Worm (Caenorhabditis elegans) whole organism, L1 larva: Measurements from ENCODE around the gene K09A9.8.

ENCODE experiments used
- C04F5.9 ChIP-seq: sonication (generic microtip); optimal IDR thresholded peaks from 2 replicates; lab custom pipeline; 2016; ENCODE audit warnings: missing genetic modification characterization, missing compliant biosample characterization
- C34B4.2 ChIP-seq: sonication (generic microtip); optimal IDR thresholded peaks from 2 replicates; lab custom pipeline; 2017; ENCODE audit warnings: mild to moderate bottlenecking, missing genetic modification characterization, missing compliant biosample characterization
- Y116A8C.19 ChIP-seq: sonication (generic microtip); optimal IDR thresholded peaks from 2 replicates; lab custom pipeline; 2016; ENCODE audit warnings: missing compliant biosample characterization, missing genetic modification characterization, borderline replicate concordance
- ama-1 ChIP-seq: fragments of 150-350 bp; optimal IDR thresholded peaks from 2 replicates; lab custom pipeline; 2014
- blmp-1 ChIP-seq: fragments of 150-350 bp; optimal IDR thresholded peaks from 2 replicates; lab custom pipeline; 2014; ENCODE audit warnings: missing biosample characterization, missing genetic modification characterization
- ceh-88 ChIP-seq: fragments of 200-800 bp; sonication (Bioruptor generic); IDR thresholded peaks from 2 replicates; pipeline ENCODE4 v1.3.6; 2022; ENCODE audit warnings: missing genetic modification characterization, missing compliant biosample characterization
- ces-1 ChIP-seq: fragments of 150-350 bp; optimal IDR thresholded peaks from 2 replicates; lab custom pipeline; 2014; ENCODE audit warnings: missing biosample characterization, missing genetic modification reagents, missing genetic modification characterization
- efl-1 ChIP-seq, 4 experiments: fragments of 150-350 bp; optimal IDR thresholded peaks in 3 of 4; peaks in 1 of 4; 1 replicate in 1 of 4; 2 replicates in 3 of 4; lab custom pipeline; 2014; ENCODE audit warnings: missing biosample characterization in 2 of 4, missing genetic modification characterization in 2 of 4, missing genetic modification reagents in 2 of 4
- efl-3 ChIP-seq: fragments of 200-800 bp; sonication (Bioruptor generic); optimal IDR thresholded peaks from 2 replicates; lab custom pipeline; 2018; ENCODE audit warnings: mild to moderate bottlenecking, missing genetic modification characterization, missing compliant biosample characterization
- elt-2 ChIP-seq: sonication (generic microtip); optimal IDR thresholded peaks from 2 replicates; lab custom pipeline; 2016; ENCODE audit warnings: missing genetic modification characterization, mild to moderate bottlenecking, inconsistent platforms, missing compliant biosample characterization, missing genetic modification reagents
- elt-3 ChIP-seq, 6 experiments: fragments of 150-350 bp in 1 of 6; sonication (generic microtip); optimal IDR thresholded peaks; 2 replicates each; lab custom pipeline; 2017 to 2018; ENCODE audit warnings: missing biosample characterization in 6 of 6, missing genetic modification characterization in 6 of 6, inconsistent platforms in 1 of 6
- ets-5 ChIP-seq: fragments of 200-800 bp; sonication (Bioruptor generic); IDR thresholded peaks from 2 replicates; pipeline ENCODE4 v1.3.6; 2022; ENCODE audit warnings: missing genetic modification characterization, missing compliant biosample characterization
- fkh-4 ChIP-seq: sonication (generic microtip); optimal IDR thresholded peaks from 2 replicates; lab custom pipeline; 2016; ENCODE audit warnings: missing compliant biosample characterization, missing genetic modification characterization, borderline replicate concordance
- fkh-8 ChIP-seq: sonication (generic microtip); optimal IDR thresholded peaks from 2 replicates; lab custom pipeline; 2016; ENCODE audit warnings: mild to moderate bottlenecking, missing genetic modification characterization, missing compliant biosample characterization
- grh-1 ChIP-seq: fragments of 200-800 bp; sonication (Bioruptor generic); IDR thresholded peaks from 2 replicates; pipeline ENCODE4 v1.3.6; 2022; ENCODE audit warnings: missing genetic modification reagents, missing genetic modification characterization, missing compliant biosample characterization
- hpl-2 ChIP-seq: fragments of 150-350 bp; optimal IDR thresholded peaks from 2 replicates; lab custom pipeline; 2014; ENCODE audit warnings: missing biosample characterization, missing genetic modification reagents, missing genetic modification characterization
- irx-1 ChIP-seq: sonication (generic microtip); optimal IDR thresholded peaks from 2 replicates; lab custom pipeline; 2016; ENCODE audit warnings: missing genetic modification characterization, missing compliant biosample characterization
- isw-1 ChIP-seq: fragments of 200-800 bp; sonication (Bioruptor generic); IDR thresholded peaks from 2 replicates; pipeline ENCODE4 v1.3.6; 2022; ENCODE audit warnings: missing genetic modification characterization, missing compliant biosample characterization
- lin-13 ChIP-seq: fragments of 150-350 bp; optimal IDR thresholded peaks from 2 replicates; lab custom pipeline; 2014; ENCODE audit warnings: missing biosample characterization, missing genetic modification reagents, missing genetic modification characterization
- lin-14 ChIP-seq: fragments of 200-800 bp; sonication (Bioruptor generic); optimal IDR thresholded peaks from 2 replicates; lab custom pipeline; 2018; ENCODE audit warnings: mild to moderate bottlenecking, missing genetic modification characterization, moderate library complexity, missing compliant biosample characterization
- lin-35 ChIP-seq, 2 experiments: fragments of 150-350 bp; optimal IDR thresholded peaks; 2 replicates each; lab custom pipeline; 2014; ENCODE audit warnings: missing biosample characterization in 2 of 2, missing genetic modification characterization in 2 of 2, missing genetic modification reagents in 2 of 2
- lin-39 ChIP-seq: fragments of 150-350 bp; optimal IDR thresholded peaks from 2 replicates; lab custom pipeline; 2014; ENCODE audit warnings: missing biosample characterization, missing genetic modification reagents, missing genetic modification characterization
- lir-3 ChIP-seq: sonication (generic microtip); optimal IDR thresholded peaks from 2 replicates; lab custom pipeline; 2016; ENCODE audit warnings: mild to moderate bottlenecking, missing genetic modification characterization, moderate library complexity, missing compliant biosample characterization; ENCODE audit not compliant: poor library complexity
- lsy-2 ChIP-seq, 2 experiments: fragments of 150-350 bp; optimal IDR thresholded peaks; 2 replicates each; lab custom pipeline; 2014; ENCODE audit warnings: missing biosample characterization in 2 of 2, missing genetic modification characterization in 2 of 2
- mab-9 ChIP-seq: fragments of 200-800 bp; sonication (Bioruptor generic); IDR thresholded peaks from 2 replicates; pipeline ENCODE4 v1.3.6; 2022; ENCODE audit warnings: missing genetic modification reagents, missing genetic modification characterization, missing compliant biosample characterization
- mep-1 ChIP-seq: fragments of 150-350 bp; optimal IDR thresholded peaks from 2 replicates; lab custom pipeline; 2014; ENCODE audit warnings: missing biosample characterization, missing genetic modification characterization
- nhr-12 ChIP-seq: sonication (generic microtip); optimal IDR thresholded peaks from 2 replicates; lab custom pipeline; 2017; ENCODE audit warnings: missing biosample characterization, missing genetic modification characterization
- nhr-20 ChIP-seq: sonication (generic microtip); optimal IDR thresholded peaks from 2 replicates; lab custom pipeline; 2016; ENCODE audit warnings: mild to moderate bottlenecking, missing genetic modification characterization, missing compliant biosample characterization
- nhr-237 ChIP-seq: fragments of 150-350 bp; optimal IDR thresholded peaks from 2 replicates; lab custom pipeline; 2014; ENCODE audit warnings: missing biosample characterization, missing genetic modification characterization
- nhr-47 ChIP-seq: sonication (generic microtip); optimal IDR thresholded peaks from 2 replicates; lab custom pipeline; 2016; ENCODE audit warnings: mild to moderate bottlenecking, missing genetic modification characterization, moderate library complexity, missing compliant biosample characterization
- nhr-76 ChIP-seq: sonication (generic microtip); optimal IDR thresholded peaks from 2 replicates; lab custom pipeline; 2017; ENCODE audit warnings: missing biosample characterization, missing genetic modification characterization
- nhr-85 ChIP-seq: sonication (generic microtip); peaks from one replicate; lab custom pipeline; 2016; ENCODE audit warnings: missing genetic modification characterization, inconsistent platforms, missing compliant biosample characterization
- nhr-90 ChIP-seq: sonication (generic microtip); optimal IDR thresholded peaks from 2 replicates; lab custom pipeline; 2016; ENCODE audit warnings: mild to moderate bottlenecking, missing genetic modification characterization, missing compliant biosample characterization; ENCODE audit not compliant: poor library complexity
- pax-3 ChIP-seq: fragments of 200-800 bp; sonication (Bioruptor generic); optimal IDR thresholded peaks from 2 replicates; lab custom pipeline; 2018; ENCODE audit warnings: mild to moderate bottlenecking, missing genetic modification characterization, moderate library complexity, missing compliant biosample characterization
- pqm-1 ChIP-seq: sonication (generic microtip); optimal IDR thresholded peaks from 3 replicates; lab custom pipeline; 2017; ENCODE audit warnings: missing biosample characterization, missing genetic modification characterization
- snu-23 ChIP-seq: sonication (generic microtip); optimal IDR thresholded peaks from 2 replicates; lab custom pipeline; 2016; ENCODE audit warnings: missing genetic modification characterization, missing compliant biosample characterization
- sptf-1 ChIP-seq: fragments of 150-350 bp; optimal IDR thresholded peaks from 2 replicates; lab custom pipeline; 2014; ENCODE audit warnings: missing biosample characterization, missing genetic modification characterization
- swsn-7 ChIP-seq: sonication (generic microtip); optimal IDR thresholded peaks from 2 replicates; lab custom pipeline; 2016; ENCODE audit warnings: missing genetic modification characterization, missing compliant biosample characterization
- tbx-2 ChIP-seq: sonication (generic microtip); optimal IDR thresholded peaks from 2 replicates; lab custom pipeline; 2016; ENCODE audit warnings: missing genetic modification characterization, missing compliant biosample characterization
- tlp-1 ChIP-seq: fragments of 150-350 bp; optimal IDR thresholded peaks from 2 replicates; lab custom pipeline; 2014; ENCODE audit warnings: missing biosample characterization, missing genetic modification characterization
- unc-30 ChIP-seq: sonication (generic microtip); optimal IDR thresholded peaks from 2 replicates; lab custom pipeline; 2017; ENCODE audit warnings: missing biosample characterization, missing genetic modification characterization
- xbp-1 ChIP-seq: sonication (generic microtip); optimal IDR thresholded peaks from 2 replicates; lab custom pipeline; 2016; ENCODE audit warnings: missing genetic modification characterization, missing compliant biosample characterization
- zip-4 ChIP-seq: fragments of 200-800 bp; sonication (Bioruptor generic); optimal IDR thresholded peaks from 2 replicates; lab custom pipeline; 2018; ENCODE audit warnings: mild to moderate bottlenecking, missing genetic modification characterization, moderate library complexity, missing compliant biosample characterization
- ztf-11 ChIP-seq, 2 experiments: sonication (generic microtip); optimal IDR thresholded peaks; 2 replicates each; lab custom pipeline; 2016 to 2017; ENCODE audit warnings: missing genetic modification characterization in 2 of 2, missing biosample characterization in 1 of 2, missing compliant biosample characterization in 1 of 2

Gene K09A9.8

ce11 chrX:15567986-15568940 is 28.7 kb downstream of the K09A9.8 start, which contains the start of gene dyn-1 (continued):
- TF ChIP-seq C34B4.2 (tag; lab: Kevin White, UChicago) (no peak), fkh-8 (tag; lab: Kevin White, UChicago) (no peak), grh-1 (GFP tag; lab: Robert Waterston, UW) (peak; percentile 49), C04F5.9 (peak; percentile 51), ceh-88 (GFP tag; lab: Robert Waterston, UW) (no peak), nhr-20 (tag; lab: Kevin White, UChicago) (peak; percentile 84), fkh-4 (tag; lab: Kevin White, UChicago) (no peak), elt-2 (tag; lab: Kevin White, UChicago) (peak; percentile 30), elt-3 (tag; optimal IDR thresholded peaks at IDR 0.05; lab: Kevin White, UChicago) (peak in 1 of 6 experiments; percentile 35), unc-30 (tag; lab: Kevin White, UChicago) (no peak), irx-1 (peak; percentile 57), hpl-2 (GFP tag; lab: Kevin White, UChicago) (no peak), lin-13 (GFP tag; lab: Kevin White, UChicago) (peak; percentile 71), lir-3 (tag; lab: Kevin White, UChicago) (peak; percentile 77), Y116A8C.19 (tag; lab: Kevin White, UChicago) (no peak), blmp-1 (tag; lab: Kevin White, UChicago) (peak; percentile 82), ces-1 (no peak), zip-4 (GFP tag; lab: Kevin White, UChicago) (peak; percentile 39), lin-39 (no peak), nhr-237 (tag; lab: Kevin White, UChicago) (no peak), tlp-1 (no peak), efl-1 (optimal IDR thresholded peaks at IDR 0.05; lab: Kevin White, UChicago) (peak; percentile 38 to 41), efl-1 (GFP tag; optimal IDR thresholded peaks at IDR 0.05 in 1 of 2; lab: Kevin White, UChicago) (peak; percentile 17 to 86), mep-1 (peak; percentile 71), snu-23 (GFP tag; lab: Kevin White, UChicago) (peak; percentile 86), ama-1 (no peak), nhr-47 (tag; lab: Kevin White, UChicago) (peak; percentile 70), isw-1 (GFP tag; lab: Robert Waterston, UW) (no peak), pax-3 (tag; lab: Kevin White, UChicago) (no peak), lsy-2 (tag; optimal IDR thresholded peaks at IDR 0.05; lab: Kevin White, UChicago) (peak; percentile 62 to 72), ets-5 (GFP tag; lab: Robert Waterston, UW) (no peak), lin-35 (GFP tag; optimal IDR thresholded peaks at IDR 0.05; lab: Kevin White, UChicago) (peak; percentile 58 to 80), swsn-7 (tag; lab: Kevin White, UChicago) (peak; percentile 70), nhr-90 (peak; percentile 81), nhr-85 (tag; lab: Kevin White, UChicago) (peak; percentile 91), ztf-11 (tag; optimal IDR thresholded peaks at IDR 0.05; lab: Kevin White, UChicago) (peak in 1 of 2 experiments; percentile 5), mab-9 (no peak), sptf-1 (tag; lab: Kevin White, UChicago) (no peak), tbx-2 (tag; lab: Kevin White, UChicago) (peak; percentile 69), lin-14 (peak; percentile 88), efl-3 (no peak), nhr-76 (tag; lab: Kevin White, UChicago) (no peak), pqm-1 (no peak), xbp-1 (tag; lab: Kevin White, UChicago) (peak; percentile 47), nhr-12 (tag; lab: Kevin White, UChicago) (no peak)
